Fruit fly (Drosophila melanogaster) whole organism, embryonic: ENCODE results near the gene Plap.

Experiments
- Atf-2 ChIP-seq: fragments of 200-800 bp; sonication (Bioruptor generic); optimal IDR thresholded peaks from 2 replicates; lab custom pipeline; 2016; ENCODE audit warnings: missing biosample characterization, missing genetic modification characterization
- CG1024 ChIP-seq: fragments of 200-800 bp; sonication (Bioruptor generic); IDR thresholded peaks from 2 replicates; pipeline ENCODE4 v1.3.6; 2022; ENCODE audit warnings: missing biosample characterization, missing genetic modification characterization
- CG10267 ChIP-seq: fragments of 200-800 bp; sonication (Bioruptor generic); optimal IDR thresholded peaks from 2 replicates; lab custom pipeline; 2018; ENCODE audit warnings: missing biosample characterization, mild to moderate bottlenecking, missing genetic modification characterization, moderate library complexity
- CG11695 ChIP-seq: fragments of 200-800 bp; sonication (Bioruptor generic); IDR thresholded peaks from 3 replicates; pipeline ENCODE4 v1.3.6; 2022; ENCODE audit warnings: missing biosample characterization, missing genetic modification characterization
- CG12659 ChIP-seq: fragments of 200-800 bp; sonication (Bioruptor generic); optimal IDR thresholded peaks from 3 replicates; lab custom pipeline; 2017; ENCODE audit warnings: mild to moderate bottlenecking, missing biosample characterization, missing genetic modification reagents, missing genetic modification characterization
- CG13287 ChIP-seq: fragments of 200-800 bp; sonication (Bioruptor generic); IDR thresholded peaks from 2 replicates; pipeline ENCODE4 v1.3.6; 2022; ENCODE audit warnings: missing biosample characterization, missing genetic modification characterization; ENCODE audit not compliant: partially characterized antibody
- CG14710 ChIP-seq: fragments of 200-800 bp; sonication (Bioruptor generic); optimal IDR thresholded peaks from 3 replicates; lab custom pipeline; 2019; ENCODE audit warnings: missing biosample characterization, mild to moderate bottlenecking, missing genetic modification characterization, moderate library complexity
- CG15601 ChIP-seq: fragments of 200-800 bp; sonication (Bioruptor generic); optimal IDR thresholded peaks from 3 replicates; lab custom pipeline; 2019; ENCODE audit warnings: missing biosample characterization, mild to moderate bottlenecking, missing genetic modification characterization, moderate library complexity
- CG18262 ChIP-seq: fragments of 200-800 bp; optimal IDR thresholded peaks from 3 replicates; lab custom pipeline; 2019; ENCODE audit warnings: missing biosample characterization, mild to moderate bottlenecking, missing genetic modification characterization, moderate library complexity
- CG31388 ChIP-seq: fragments of 200-800 bp; sonication (Bioruptor generic); optimal IDR thresholded peaks from 2 replicates; lab custom pipeline; 2016; ENCODE audit warnings: missing biosample characterization, missing genetic modification characterization
- CG3281 ChIP-seq: fragments of 200-800 bp; sonication (Bioruptor generic); optimal IDR thresholded peaks from 3 replicates; lab custom pipeline; 2017; ENCODE audit warnings: missing biosample characterization, mild to moderate bottlenecking, missing genetic modification characterization
- CG33557 ChIP-seq: fragments of 200-800 bp; sonication (Bioruptor generic); optimal IDR thresholded peaks from 2 replicates; lab custom pipeline; 2019; ENCODE audit warnings: missing biosample characterization, mild to moderate bottlenecking, missing genetic modification characterization, moderate library complexity
- CG34422 ChIP-seq: fragments of 200-800 bp; sonication (Bioruptor generic); IDR thresholded peaks from 3 replicates; pipeline ENCODE4 v1.3.6; 2022; ENCODE audit warnings: missing biosample characterization, missing genetic modification characterization
- CG4404 ChIP-seq: fragments of 200-800 bp; sonication (Bioruptor generic); IDR thresholded peaks from 2 replicates; pipeline ENCODE4 v1.3.6; 2022; ENCODE audit warnings: missing biosample characterization, missing genetic modification characterization
- CG5245 ChIP-seq: fragments of 200-800 bp; sonication (Bioruptor generic); optimal IDR thresholded peaks from 3 replicates; lab custom pipeline; 2016; ENCODE audit warnings: missing biosample characterization, missing genetic modification characterization
- CG8924 ChIP-seq: fragments of 200-800 bp; optimal IDR thresholded peaks from 3 replicates; lab custom pipeline; 2019; ENCODE audit warnings: missing biosample characterization, mild to moderate bottlenecking, missing genetic modification characterization, moderate library complexity
- CG9797 ChIP-seq: fragments of 200-800 bp; sonication (Bioruptor generic); optimal IDR thresholded peaks from 3 replicates; lab custom pipeline; 2018; ENCODE audit warnings: missing biosample characterization, mild to moderate bottlenecking, missing genetic modification characterization
- Dbx ChIP-seq: fragments of 200-800 bp; sonication (Bioruptor generic); IDR thresholded peaks from 3 replicates; pipeline ENCODE4 v1.3.6; 2022; ENCODE audit warnings: missing biosample characterization, missing genetic modification characterization
- Gsc ChIP-seq: fragments of 200-800 bp; sonication (Bioruptor generic); IDR thresholded peaks from 2 replicates; pipeline ENCODE4 v1.3.6; 2022; ENCODE audit warnings: missing biosample characterization, missing genetic modification characterization
- HLH3B ChIP-seq: fragments of 200-800 bp; sonication (Bioruptor generic); IDR thresholded peaks from 2 replicates; pipeline ENCODE4 v1.3.6; 2022; ENCODE audit warnings: missing biosample characterization, missing genetic modification characterization
- HLH4C ChIP-seq: fragments of 200-800 bp; sonication (Bioruptor generic); IDR thresholded peaks from 3 replicates; pipeline ENCODE4 v1.3.6; 2022; ENCODE audit warnings: missing biosample characterization, missing genetic modification characterization; ENCODE audit not compliant: partially characterized antibody
- Hey ChIP-seq: fragments of 200-800 bp; sonication (Bioruptor generic); optimal IDR thresholded peaks from 3 replicates; lab custom pipeline; 2018; ENCODE audit warnings: missing biosample characterization, mild to moderate bottlenecking, missing genetic modification characterization
- Lhr ChIP-seq: fragments of 200-800 bp; sonication (Bioruptor generic); optimal IDR thresholded peaks from 3 replicates; lab custom pipeline; 2017; ENCODE audit warnings: mild to moderate bottlenecking, missing biosample characterization, missing genetic modification reagents, missing genetic modification characterization
- Lpt ChIP-seq: fragments of >200 bp; optimal IDR thresholded peaks from 2 replicates; lab custom pipeline; 2018; ENCODE audit warnings: missing biosample characterization, missing genetic modification characterization
- MBD-R2 ChIP-seq: fragments of 200-800 bp; sonication (Bioruptor generic); IDR thresholded peaks from 2 replicates; pipeline ENCODE4 v1.3.6; 2022; ENCODE audit warnings: missing biosample characterization, missing genetic modification characterization
- MESR4 ChIP-seq: fragments of 200-800 bp; sonication (Bioruptor generic); optimal IDR thresholded peaks from 2 replicates; lab custom pipeline; 2018; ENCODE audit warnings: missing biosample characterization, mild to moderate bottlenecking, missing genetic modification characterization, moderate library complexity
- Med ChIP-seq: fragments of 200-800 bp; sonication (Bioruptor generic); peaks from one replicate; lab custom pipeline; 2016; ENCODE audit warnings: missing biosample characterization, missing genetic modification characterization, mild to moderate bottlenecking, inconsistent platforms, moderate library complexity
- NK7.1 ChIP-seq: fragments of 200-800 bp; sonication (Bioruptor generic); optimal IDR thresholded peaks from 3 replicates; lab custom pipeline; 2016; ENCODE audit warnings: missing biosample characterization, missing genetic modification characterization
- Oaz ChIP-seq: fragments of 200-800 bp; sonication (Bioruptor generic); IDR thresholded peaks from 2 replicates; pipeline ENCODE4 v1.3.6; 2022; ENCODE audit warnings: missing biosample characterization, missing genetic modification characterization
- Six4 ChIP-seq: fragments of 200-800 bp; sonication (Bioruptor generic); optimal IDR thresholded peaks from 2 replicates; lab custom pipeline; 2016; ENCODE audit warnings: missing biosample characterization, missing genetic modification characterization
- Tbp ChIP-seq: fragments of >200 bp; optimal IDR thresholded peaks from 2 replicates; lab custom pipeline; 2018; ENCODE audit warnings: missing biosample characterization, missing genetic modification characterization
- bowl ChIP-seq: fragments of 200-800 bp; sonication (Bioruptor generic); IDR thresholded peaks from 2 replicates; pipeline ENCODE4 v1.3.6; 2022; ENCODE audit warnings: missing biosample characterization, missing genetic modification characterization
- crol ChIP-seq: fragments of 200-800 bp; sonication (Bioruptor generic); IDR thresholded peaks from 2 replicates; pipeline ENCODE4 v1.3.6; 2022; ENCODE audit warnings: missing biosample characterization, missing genetic modification characterization
- fru ChIP-seq: fragments of >200 bp; optimal IDR thresholded peaks from 2 replicates; lab custom pipeline; 2017
- gcm ChIP-seq: fragments of 200-800 bp; sonication (Bioruptor generic); optimal IDR thresholded peaks from 2 replicates; lab custom pipeline; 2019; ENCODE audit warnings: missing biosample characterization, mild to moderate bottlenecking, missing genetic modification characterization, moderate library complexity
- gsb ChIP-seq: fragments of 200-800 bp; sonication (Bioruptor generic); IDR thresholded peaks from 2 replicates; pipeline ENCODE4 v1.3.6; 2022; ENCODE audit warnings: missing biosample characterization, missing genetic modification characterization
- hbn ChIP-seq: fragments of 200-800 bp; sonication (Bioruptor generic); IDR thresholded peaks from 2 replicates; pipeline ENCODE4 v1.3.6; 2022; ENCODE audit warnings: missing biosample characterization, missing genetic modification characterization; ENCODE audit not compliant: partially characterized antibody
- ken ChIP-seq: fragments of 200-800 bp; sonication (Bioruptor generic); IDR thresholded peaks from 3 replicates; pipeline ENCODE4 v1.3.6; 2022; ENCODE audit warnings: missing biosample characterization, missing genetic modification characterization
- otp ChIP-seq: fragments of 200-800 bp; sonication (Bioruptor generic); IDR thresholded peaks from 3 replicates; pipeline ENCODE4, ENCODE4 v1.3.6; 2022; ENCODE audit warnings: missing biosample characterization, missing genetic modification characterization
- pros ChIP-seq: fragments of 200-800 bp; sonication (Bioruptor generic); optimal IDR thresholded peaks from 3 replicates; lab custom pipeline; 2019; ENCODE audit warnings: missing biosample characterization, mild to moderate bottlenecking, missing genetic modification characterization, moderate library complexity
- sens ChIP-seq: fragments of 200-800 bp; sonication (Bioruptor generic); peaks from one replicate; lab custom pipeline; 2016; ENCODE audit warnings: missing biosample characterization, missing genetic modification characterization
- ttk ChIP-seq: fragments of 200-800 bp; sonication (Bioruptor generic); IDR thresholded peaks from 2 replicates; pipeline ENCODE4 v2.1.2; 2022; ENCODE audit warnings: missing biosample characterization, missing genetic modification characterization
- usp ChIP-seq: fragments of >200 bp; optimal IDR thresholded peaks from 2 replicates; lab custom pipeline; 2017; ENCODE audit warnings: missing biosample characterization, missing genetic modification characterization
- vnd ChIP-seq: fragments of 200-800 bp; sonication (Bioruptor generic); IDR thresholded peaks from 3 replicates; pipeline ENCODE4 v1.3.6; 2022; ENCODE audit warnings: missing biosample characterization, missing genetic modification characterization; ENCODE audit not compliant: partially characterized antibody
- zfh1 ChIP-seq: fragments of 200-800 bp; sonication (Bioruptor generic); IDR thresholded peaks from 3 replicates; pipeline ENCODE4 v1.3.6; 2022; ENCODE audit warnings: missing biosample characterization, missing genetic modification characterization

Gene Plap

dm6 chr2L:1164294-1164693 is 5.9 kb downstream of the Plap start, which contains the start of gene IntS14 (continued):
- peak; percentile 37 for TF ChIP-seq CG10267 (tag; lab: Kevin White, UChicago)
- TF ChIP-seq, all 482 proteins: peak for 33

DNA sequence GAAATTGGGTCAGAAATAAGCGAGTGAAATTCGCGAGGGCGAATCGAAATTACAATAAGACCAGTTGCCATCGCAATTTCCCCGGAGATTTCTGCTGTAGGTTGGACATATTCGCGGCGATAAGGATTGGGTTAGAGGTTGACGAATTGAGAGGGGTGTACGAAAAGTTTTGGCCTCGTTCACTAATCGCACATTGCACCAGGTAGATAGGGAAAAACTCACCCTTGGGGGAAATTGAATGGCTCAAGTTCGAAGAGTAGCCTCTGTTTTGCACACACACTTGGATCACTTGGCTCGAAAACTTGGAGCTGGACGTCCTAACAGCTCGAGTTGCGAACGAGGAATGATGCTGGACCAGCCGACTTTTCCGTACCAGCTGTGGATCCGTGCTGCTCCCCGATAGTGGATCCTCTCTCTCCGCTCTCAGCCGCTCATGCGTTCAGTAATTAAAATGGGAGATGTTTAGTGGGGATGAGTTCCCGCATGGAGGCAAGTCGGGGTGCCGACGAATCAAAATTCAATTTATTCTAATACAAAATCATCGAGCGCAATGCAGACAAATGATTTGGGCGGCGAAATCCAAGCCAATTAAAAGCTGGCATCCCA is 6.5 kb downstream of the Plap start, which contains the start of gene CG5080:
CG5080 (minus strand) TSS at position 349 of the 606 bp plus-strand sequence.
- TF ChIP-seq Hey (tag; lab: Kevin White, UChicago) = no peak
- TF ChIP-seq gcm (GFP tag; lab: Kevin White, UChicago) = peak; percentile 10

DNA sequence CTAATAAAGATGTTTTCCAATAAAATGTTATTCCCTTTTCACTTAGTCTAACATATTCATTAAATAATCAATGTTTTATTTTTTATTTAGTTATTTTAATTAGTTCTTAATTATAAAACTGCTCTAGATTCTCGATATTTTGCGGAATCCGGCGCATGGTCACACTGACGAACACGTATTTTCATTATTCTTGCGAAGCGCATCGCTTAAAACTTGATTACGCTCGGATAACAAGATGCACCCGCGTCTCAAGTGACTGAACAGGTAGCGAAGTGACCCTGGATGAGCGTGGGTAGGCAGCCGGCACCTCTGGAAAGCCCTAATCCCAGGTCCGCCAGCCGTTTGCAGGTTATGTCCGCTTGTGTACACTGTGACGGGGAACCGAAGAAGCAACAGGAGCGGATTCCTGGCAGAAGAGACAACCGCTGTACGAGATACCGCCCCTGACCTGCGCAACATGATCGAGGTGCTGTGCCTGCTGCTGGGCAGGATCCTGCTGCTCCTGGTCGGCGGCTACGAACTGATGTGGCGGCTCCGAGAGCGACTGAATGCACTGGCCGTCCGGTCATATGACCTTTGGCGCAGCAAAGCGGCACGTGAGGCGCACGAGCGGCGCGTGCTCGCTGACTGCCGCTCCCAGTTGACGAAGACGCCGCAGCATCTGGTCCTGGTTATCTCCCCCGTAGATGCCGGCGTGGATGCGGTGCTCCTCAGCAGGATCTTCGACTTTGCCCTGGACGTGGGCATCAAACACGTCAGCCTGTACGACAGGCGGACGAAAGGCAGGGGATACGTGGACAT is 11.4 kb downstream of the Plap start, which contains the start of gene Tango14:
Tango14 (plus strand) TSS at position 143 of the 801 bp plus-strand sequence.
- TF ChIP-seq zfh1 (0 out of 3 replicates have a peak, but pooled peaks have one; percentile 28), Gsc (no peak), CG14710 (peak; percentile 32), CG15601 (tag; lab: Kevin White, UChicago) (no peak), CG8924 (tag; lab: Kevin White, UChicago) (no peak), vnd (0 out of 3 replicates have a peak, but pooled peaks have one; percentile 22), otp (0 out of 3 replicates have a peak, but pooled peaks have one; percentile 23), hbn (GFP tag; lab: Robert Waterston, UW) (no peak), CG13287 (GFP tag; lab: Robert Waterston, UW) (no peak), CG34422 (GFP tag; lab: Robert Waterston, UW) (peak; percentile 78; the same call in 2 of the 3 replicates), NK7.1 (GFP tag; lab: Kevin White, UChicago) (no peak), CG5245 (GFP tag; lab: Kevin White, UChicago) (no peak), CG12659 (GFP tag; lab: Kevin White, UChicago) (no peak), MBD-R2 (GFP tag; lab: Robert Waterston, UW) (peak; percentile 55), Six4 (GFP tag; lab: Kevin White, UChicago) (no peak), Tbp (GFP tag; lab: Kevin White, UChicago) (no peak), Oaz (GFP tag; lab: Robert Waterston, UW) (no peak), CG11695 (no peak), usp (GFP tag; lab: Kevin White, UChicago) (no peak), sens (peak; percentile 59), MESR4 (GFP tag; lab: Kevin White, UChicago) (peak; percentile 88), CG31388 (GFP tag; lab: Kevin White, UChicago) (no peak), pros (GFP tag; lab: Kevin White, UChicago) (no peak), Med (GFP tag; lab: Kevin White, UChicago) (peak; percentile 68), fru (lab: Kevin White, UChicago) (no peak), Atf-2 (GFP tag; lab: Kevin White, UChicago) (no peak), HLH3B (GFP tag; lab: Robert Waterston, UW) (no peak), Dbx (GFP tag; lab: Robert Waterston, UW) (no peak), gsb (GFP tag; lab: Robert Waterston, UW) (no peak), CG18262 (tag; lab: Kevin White, UChicago) (peak; percentile 12), crol (GFP tag; lab: Robert Waterston, UW) (no peak), bowl (GFP tag; lab: Robert Waterston, UW) (no peak), gcm (GFP tag; lab: Kevin White, UChicago) (no peak), Lhr (GFP tag; lab: Kevin White, UChicago) (no peak), Lpt (GFP tag; lab: Kevin White, UChicago) (no peak), CG9797 (GFP tag; lab: Kevin White, UChicago) (peak; percentile 24), HLH4C (GFP tag; lab: Robert Waterston, UW) (no peak), ttk (GFP tag; lab: Robert Waterston, UW) (no peak), CG33557 (GFP tag; lab: Kevin White, UChicago) (no peak), ken (GFP tag; lab: Robert Waterston, UW) (no peak), CG1024 (GFP tag; lab: Robert Waterston, UW) (no peak), CG4404 (GFP tag; lab: Robert Waterston, UW) (no peak), CG3281 (GFP tag; lab: Kevin White, UChicago) (no peak)
